Fruit fly (Drosophila melanogaster) whole organism, adult: Measurements from ENCODE around the gene Acp63F.
A peak's percentile ranks its signal among the peaks of the same experiment; 100 is the strongest.

Source experiments
- CG11617 ChIP-seq: fragments of 200-800 bp; sonication (Bioruptor generic); optimal IDR thresholded peaks from 2 replicates; lab custom pipeline; 2017; ENCODE audit warnings: mild to moderate bottlenecking, missing biosample characterization, missing genetic modification reagents, missing genetic modification characterization
- CG12768 ChIP-seq: fragments of 200-800 bp; sonication (Bioruptor generic); optimal IDR thresholded peaks from 2 replicates; lab custom pipeline; 2017; ENCODE audit warnings: missing biosample characterization, missing genetic modification characterization, mild to moderate bottlenecking, moderate library complexity, missing genetic modification reagents
- CG14711 ChIP-seq: fragments of 200-800 bp; sonication (Bioruptor generic); optimal IDR thresholded peaks from 2 replicates; lab custom pipeline; 2018; ENCODE audit warnings: missing biosample characterization, mild to moderate bottlenecking, missing genetic modification characterization, moderate library complexity
- CG1620 ChIP-seq: fragments of 200-800 bp; sonication (Bioruptor generic); optimal IDR thresholded peaks from 2 replicates; lab custom pipeline; 2016; ENCODE audit warnings: missing biosample characterization, missing genetic modification characterization
- CG33017 ChIP-seq: fragments of 200-800 bp; sonication (Bioruptor generic); optimal IDR thresholded peaks from 2 replicates; lab custom pipeline; 2018; ENCODE audit warnings: missing biosample characterization, mild to moderate bottlenecking, missing genetic modification characterization, moderate library complexity
- CG5204 ChIP-seq: fragments of 200-800 bp; sonication (Bioruptor generic); optimal IDR thresholded peaks from 2 replicates; lab custom pipeline; 2016; ENCODE audit warnings: missing biosample characterization, missing genetic modification characterization
- CG7045 ChIP-seq: fragments of 200-800 bp; sonication (Bioruptor generic); optimal IDR thresholded peaks from 2 replicates; lab custom pipeline; 2017; ENCODE audit warnings: missing biosample characterization, mild to moderate bottlenecking, missing genetic modification characterization
- CG7101 ChIP-seq: fragments of 200-800 bp; sonication (Bioruptor generic); optimal IDR thresholded peaks from 2 replicates; lab custom pipeline; 2018; ENCODE audit warnings: missing biosample characterization, mild to moderate bottlenecking, missing genetic modification characterization, moderate library complexity
- Clk ChIP-seq: fragments of 200-800 bp; sonication (Bioruptor generic); optimal IDR thresholded peaks from 2 replicates; lab custom pipeline; 2017; ENCODE audit warnings: missing biosample characterization, missing genetic modification characterization
- Crg-1 ChIP-seq: fragments of 200-800 bp; sonication (Bioruptor generic); optimal IDR thresholded peaks from 2 replicates; lab custom pipeline; 2016; ENCODE audit warnings: missing biosample characterization, missing genetic modification characterization
- Hr96 ChIP-seq: fragments of 200-800 bp; sonication (Bioruptor generic); optimal IDR thresholded peaks from 2 replicates; lab custom pipeline; 2016; ENCODE audit warnings: missing biosample characterization, missing genetic modification characterization
- Mnt ChIP-seq: fragments of 200-800 bp; sonication (Bioruptor generic); optimal IDR thresholded peaks from 2 replicates; lab custom pipeline; 2016; ENCODE audit warnings: missing biosample characterization, mild to moderate bottlenecking, missing genetic modification characterization
- bab1 ChIP-seq: fragments of 200-800 bp; sonication (Bioruptor generic); optimal IDR thresholded peaks from 3 replicates; lab custom pipeline; 2019; ENCODE audit warnings: missing biosample characterization, mild to moderate bottlenecking, missing genetic modification characterization, moderate library complexity
- cic ChIP-seq: fragments of 200-800 bp; sonication (Bioruptor generic); optimal IDR thresholded peaks from 2 replicates; lab custom pipeline; 2017; ENCODE audit warnings: missing biosample characterization, mild to moderate bottlenecking, missing genetic modification characterization, moderate library complexity
- cnc ChIP-seq, 2 experiments: fragments of >200 bp; optimal IDR thresholded peaks; 2 replicates each; lab custom pipeline; 2017
- kay ChIP-seq: fragments of 200-800 bp; sonication (Bioruptor generic); peaks from one replicate; lab custom pipeline; 2016; ENCODE audit warnings: missing biosample characterization, missing genetic modification characterization, borderline replicate concordance
- ovo ChIP-seq: fragments of 200-800 bp; sonication (Bioruptor generic); optimal IDR thresholded peaks from 2 replicates; lab custom pipeline; 2016; ENCODE audit warnings: missing biosample characterization, missing genetic modification characterization
- pad ChIP-seq: fragments of 200-800 bp; sonication (Bioruptor generic); optimal IDR thresholded peaks from 3 replicates; lab custom pipeline; 2017; ENCODE audit warnings: missing biosample characterization, missing genetic modification characterization, mild to moderate bottlenecking, moderate library complexity, missing genetic modification reagents
- tj ChIP-seq: fragments of 200-800 bp; sonication (Bioruptor generic); optimal IDR thresholded peaks from 3 replicates; lab custom pipeline; 2017; ENCODE audit warnings: missing biosample characterization, mild to moderate bottlenecking, missing genetic modification characterization, moderate library complexity
- toe ChIP-seq: fragments of 200-800 bp; sonication (Bioruptor generic); optimal IDR thresholded peaks from 2 replicates; lab custom pipeline; 2016; ENCODE audit warnings: missing biosample characterization, missing genetic modification characterization

The Acp63F gene

DNA sequence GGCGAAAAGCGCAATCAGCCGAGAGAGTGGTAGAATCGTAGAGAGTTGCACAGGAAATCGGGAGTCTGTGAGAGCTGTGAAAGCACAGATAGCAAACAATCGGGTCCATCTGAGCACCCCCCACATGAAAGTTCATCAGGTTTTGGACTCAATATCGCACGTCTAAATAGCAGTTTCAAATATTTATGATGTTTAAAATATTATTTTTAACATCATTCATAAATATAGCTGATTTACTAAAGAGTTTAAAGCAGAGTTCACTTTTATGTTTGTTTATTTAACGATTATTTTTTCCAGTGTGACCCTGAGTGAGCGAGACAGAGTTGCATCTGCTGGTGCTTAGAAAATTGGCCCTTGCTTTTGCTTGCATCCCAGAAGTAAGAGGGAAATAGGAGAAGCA is 14.8 kb downstream of the Acp63F start:
- TF ChIP-seq CG33017 (tag; lab: Kevin White, UChicago) (peak; percentile 18), tj (no peak), pad (GFP tag; lab: Kevin White, UChicago) (no peak), cnc (optimal IDR thresholded peaks at IDR 0.05; lab: Kevin White, UChicago) (no peak), Hr96 (GFP tag; lab: Kevin White, UChicago) (no peak), ovo (GFP tag; lab: Kevin White, UChicago) (no peak)

DNA sequence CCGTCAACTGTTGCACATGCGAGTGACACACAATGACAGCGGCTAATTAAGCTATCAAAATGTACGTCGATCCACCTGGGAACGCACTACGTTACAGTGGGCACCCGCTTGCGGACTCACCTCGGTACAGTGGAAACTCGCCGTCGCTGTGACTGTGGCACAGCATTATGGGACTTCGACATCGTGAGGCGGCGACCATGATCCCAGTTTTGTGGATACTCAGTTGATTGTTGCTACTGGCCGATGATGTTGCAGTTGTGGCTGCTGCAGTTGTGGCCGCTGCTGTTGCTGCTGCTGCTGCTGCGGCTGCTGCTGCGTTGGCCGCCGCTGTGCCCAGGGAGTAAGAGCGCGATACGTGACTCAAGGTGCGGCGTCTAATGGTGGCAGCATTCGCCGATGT is 16.4 kb downstream of the Acp63F start:
- TF ChIP-seq CG5204 (GFP tag; lab: Kevin White, UChicago) (no peak), kay (GFP tag; lab: Kevin White, UChicago) (no peak), Hr96 (GFP tag; lab: Kevin White, UChicago) (no peak), bab1 (no peak), CG1620 (GFP tag; lab: Kevin White, UChicago) (no peak), CG33017 (tag; lab: Kevin White, UChicago) (no peak), pad (GFP tag; lab: Kevin White, UChicago) (no peak), CG11617 (GFP tag; lab: Kevin White, UChicago) (no peak), tj (no peak), ovo (GFP tag; lab: Kevin White, UChicago) (no peak), toe (GFP tag; lab: Kevin White, UChicago) (no peak), CG12768 (GFP tag; lab: Kevin White, UChicago) (no peak), Clk (GFP tag; lab: Kevin White, UChicago) (no peak), Crg-1 (GFP tag; lab: Kevin White, UChicago) (no peak), Mnt (no peak)

DNA sequence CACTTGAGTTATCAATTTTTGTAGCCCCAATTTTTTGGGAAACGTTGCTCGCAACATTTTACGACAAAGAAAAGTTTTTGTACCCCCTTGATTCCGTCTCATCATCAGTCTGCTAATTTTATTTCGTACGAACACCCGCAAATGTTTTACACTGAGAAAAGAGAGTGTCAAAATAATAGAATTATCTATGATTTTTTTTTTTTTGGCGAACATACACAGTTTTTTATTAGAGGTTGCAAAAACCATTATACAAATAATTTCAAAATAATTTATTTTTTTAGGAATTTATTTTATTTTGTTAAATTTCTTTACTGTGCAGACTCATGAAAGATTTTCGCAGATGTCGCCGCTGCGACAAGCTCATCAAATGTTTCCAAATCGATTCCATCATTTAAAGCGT is 17.7 kb downstream of the Acp63F start:
- no peak for TF ChIP-seq Crg-1 (GFP tag; lab: Kevin White, UChicago)
- no peak for TF ChIP-seq CG14711 (tag; lab: Kevin White, UChicago)
- TF ChIP-seq kay (GFP tag; lab: Kevin White, UChicago), result peak; percentile 28
- TF ChIP-seq CG7045 (GFP tag; lab: Kevin White, UChicago), result no peak

DNA sequence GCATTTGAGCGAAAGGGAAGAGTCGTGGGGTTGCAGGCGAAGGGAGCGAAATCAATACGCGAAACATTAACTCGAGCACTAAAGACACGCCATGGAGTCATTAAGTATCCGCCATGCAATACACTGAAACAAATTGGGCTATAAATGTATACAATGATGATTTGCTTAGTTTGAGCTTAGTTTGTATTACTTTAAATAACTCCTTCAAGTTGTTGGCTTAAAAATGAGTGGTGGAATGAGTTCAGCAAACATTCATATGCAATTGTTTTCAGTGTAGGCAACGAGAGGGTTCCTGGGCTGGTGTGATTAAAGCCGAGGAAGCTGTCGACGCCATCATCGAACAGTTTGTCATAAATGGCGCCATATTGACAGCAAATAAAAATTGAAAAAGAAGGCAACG is 18.5 kb downstream of the Acp63F start:
- TF ChIP-seq CG7101 (tag; lab: Kevin White, UChicago) (no peak), ovo (GFP tag; lab: Kevin White, UChicago) (no peak), CG12768 (GFP tag; lab: Kevin White, UChicago) (no peak), CG1620 (GFP tag; lab: Kevin White, UChicago) (no peak), CG11617 (GFP tag; lab: Kevin White, UChicago) (no peak), kay (GFP tag; lab: Kevin White, UChicago) (no peak), CG14711 (tag; lab: Kevin White, UChicago) (no peak), cic (GFP tag; lab: Kevin White, UChicago) (no peak), CG33017 (tag; lab: Kevin White, UChicago) (no peak), cnc (optimal IDR thresholded peaks at IDR 0.05; lab: Kevin White, UChicago) (no peak), Mnt (no peak)

DNA sequence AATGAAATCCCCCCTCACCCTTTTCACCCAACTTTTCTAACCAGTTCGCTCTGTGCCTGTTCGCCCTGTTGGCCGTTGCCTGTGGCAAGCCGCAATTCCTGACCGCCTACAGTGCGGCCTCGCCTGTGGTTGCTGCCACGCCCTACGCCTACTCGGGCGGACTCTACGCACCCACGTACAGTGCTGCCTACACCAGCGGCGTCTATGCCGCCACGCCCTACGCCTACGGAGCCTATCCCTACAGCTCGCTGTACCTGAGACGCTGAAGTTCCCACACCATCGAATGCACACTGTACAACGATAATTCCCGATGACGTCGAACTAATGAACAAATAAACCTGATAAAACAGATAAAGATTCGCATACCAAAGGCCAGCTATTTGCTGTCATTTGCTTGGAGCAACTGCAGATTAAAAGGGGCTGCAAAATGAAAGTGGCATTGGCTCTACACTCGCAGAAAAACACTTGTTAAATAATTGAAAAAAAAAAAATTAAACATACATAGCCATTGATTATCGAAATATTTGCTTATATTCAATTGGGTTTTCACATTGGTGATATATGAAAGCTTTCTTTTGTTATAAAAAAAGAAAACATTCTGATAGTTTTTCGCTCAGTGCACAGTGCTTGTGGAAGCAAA is 25.0 kb downstream of the Acp63F start:
- TF ChIP-seq toe (GFP tag; lab: Kevin White, UChicago), result no peak
- peak; percentile 63 for TF ChIP-seq kay (GFP tag; lab: Kevin White, UChicago)
- TF ChIP-seq cnc (optimal IDR thresholded peaks at IDR 0.05; lab: Kevin White, UChicago), result no peak

DNA sequence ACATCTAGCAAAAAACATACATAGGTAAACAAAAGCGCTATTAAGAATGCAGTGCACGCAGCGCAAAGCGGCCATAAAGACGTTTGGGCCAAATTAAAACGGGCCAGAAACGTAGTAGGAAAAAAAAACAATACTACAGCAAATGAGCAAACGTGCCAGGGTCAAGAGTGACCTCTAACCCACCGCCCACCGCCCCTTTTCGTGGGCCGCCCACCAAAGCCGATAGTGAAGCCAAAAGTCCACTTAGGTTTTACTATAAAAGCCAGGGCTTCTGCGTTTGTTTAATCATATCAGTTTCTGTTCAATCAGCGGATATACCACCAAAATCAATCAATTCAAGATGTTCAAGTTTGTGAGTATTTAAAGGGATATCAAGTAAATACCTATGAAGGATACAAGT is 25.6 kb downstream of the Acp63F start, which contains the start of gene CG32266:
TSS of gene CG32266 (plus strand) at position 301 of the 400 bp plus-strand sequence.
- TF ChIP-seq CG7101 (tag; lab: Kevin White, UChicago) (no peak), cic (GFP tag; lab: Kevin White, UChicago) (no peak), Mnt (no peak), Hr96 (GFP tag; lab: Kevin White, UChicago) (no peak), Clk (GFP tag; lab: Kevin White, UChicago) (no peak), CG1620 (GFP tag; lab: Kevin White, UChicago) (no peak), ovo (GFP tag; lab: Kevin White, UChicago) (no peak), cnc (optimal IDR thresholded peaks at IDR 0.05; lab: Kevin White, UChicago) (no peak), CG5204 (GFP tag; lab: Kevin White, UChicago) (no peak), CG14711 (tag; lab: Kevin White, UChicago) (no peak), toe (GFP tag; lab: Kevin White, UChicago) (no peak)

DNA sequence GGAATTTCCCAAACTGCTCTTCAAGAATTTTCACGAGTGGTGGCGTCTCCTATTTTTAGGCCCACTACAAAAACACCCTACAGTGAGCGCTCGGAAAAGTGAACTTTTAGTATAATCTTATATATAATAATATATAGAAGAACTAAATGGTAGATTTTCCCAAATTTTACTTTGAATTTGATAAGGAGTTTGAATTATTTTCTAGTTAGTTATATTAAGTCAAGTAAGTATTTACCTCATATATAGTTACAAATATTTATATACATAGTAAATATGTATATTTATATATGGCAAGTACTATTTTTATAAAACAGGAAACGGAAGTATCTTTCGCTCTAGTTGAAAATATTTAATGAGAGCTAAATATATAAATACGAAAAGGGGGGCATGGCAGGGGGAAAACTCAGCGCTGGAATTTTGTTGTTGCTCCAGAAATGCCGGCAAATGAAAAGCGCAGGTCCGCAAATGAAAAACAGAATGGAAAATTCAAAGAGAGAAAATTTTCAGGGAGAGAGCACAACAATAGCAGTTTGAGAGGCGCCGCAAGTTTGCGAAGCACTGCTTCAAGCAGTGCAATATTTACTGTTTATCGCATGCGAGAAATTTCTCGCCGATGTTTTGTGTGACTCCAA is 27.2 kb downstream of the Acp63F start:
- TF ChIP-seq cnc (optimal IDR thresholded peaks at IDR 0.05; lab: Kevin White, UChicago), result no peak
- no peak for TF ChIP-seq ovo (GFP tag; lab: Kevin White, UChicago)
- TF ChIP-seq CG11617 (GFP tag; lab: Kevin White, UChicago), result no peak
- no peak for TF ChIP-seq Clk (GFP tag; lab: Kevin White, UChicago)
- peak; percentile 11 for TF ChIP-seq cic (GFP tag; lab: Kevin White, UChicago)
- TF ChIP-seq tj, result no peak
